Worm (Caenorhabditis elegans) whole organism, dauer: ENCODE data around the gene bcl-7.

Experiments used
- unc-62 ChIP-seq: sonication (generic microtip); optimal IDR thresholded peaks from 2 replicates; lab custom pipeline; 2017; ENCODE audit warnings: missing biosample characterization, missing genetic modification reagents, missing genetic modification characterization

bcl-7 gene

DNA sequence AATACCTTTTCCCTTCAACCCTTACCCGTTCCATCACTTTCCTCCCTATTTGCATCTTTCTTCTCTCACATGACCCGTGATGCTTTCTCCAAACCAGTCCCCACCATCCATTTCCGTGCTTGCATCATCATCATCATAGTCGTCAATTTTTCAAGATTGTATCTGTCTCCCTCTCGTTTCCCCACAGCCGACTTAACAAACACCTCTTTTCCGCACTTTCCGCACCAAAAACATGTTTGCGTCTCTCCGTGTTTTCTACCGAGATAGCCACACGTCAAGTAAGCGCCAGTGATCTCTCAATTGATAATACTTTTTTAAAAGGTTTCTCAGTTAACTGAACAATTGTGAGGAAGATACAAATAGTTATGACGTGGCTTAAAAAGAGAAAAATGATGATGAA is 12.1 kb downstream of the bcl-7 start:
- no peak for TF ChIP-seq unc-62 (GFP tag; lab: Kevin White, UChicago)

DNA sequence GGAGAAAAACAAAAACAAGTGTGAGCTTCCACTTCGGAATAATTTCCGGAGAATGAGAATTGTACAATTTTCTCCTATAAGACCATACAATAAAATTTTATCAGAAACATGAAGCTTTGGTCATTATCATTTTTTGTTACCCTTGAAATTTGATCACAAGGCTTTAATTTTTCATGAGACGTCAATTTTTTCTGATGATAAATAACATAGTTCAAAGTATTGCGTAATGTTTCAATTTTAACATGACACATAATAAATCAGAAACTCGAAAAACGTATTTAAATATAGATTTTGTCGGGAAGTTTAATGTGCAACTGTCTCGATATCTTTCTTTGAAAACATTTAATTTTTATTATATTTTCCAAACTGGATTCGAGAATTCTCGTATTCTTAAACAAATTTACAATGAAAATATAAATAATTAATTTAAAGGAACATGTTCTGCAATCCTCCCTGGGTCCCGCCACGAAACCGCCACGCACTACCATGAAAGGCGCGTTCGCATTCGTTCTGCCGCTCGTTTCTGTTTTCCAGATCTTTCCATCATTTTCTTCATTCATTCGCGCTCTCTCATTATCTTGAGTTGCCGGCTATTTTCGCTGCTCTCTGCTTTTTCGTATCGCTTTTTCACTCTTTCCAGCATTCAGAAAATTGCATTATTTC is 13.0 kb downstream of the bcl-7 start:
- no peak for TF ChIP-seq unc-62 (GFP tag; lab: Kevin White, UChicago)

DNA sequence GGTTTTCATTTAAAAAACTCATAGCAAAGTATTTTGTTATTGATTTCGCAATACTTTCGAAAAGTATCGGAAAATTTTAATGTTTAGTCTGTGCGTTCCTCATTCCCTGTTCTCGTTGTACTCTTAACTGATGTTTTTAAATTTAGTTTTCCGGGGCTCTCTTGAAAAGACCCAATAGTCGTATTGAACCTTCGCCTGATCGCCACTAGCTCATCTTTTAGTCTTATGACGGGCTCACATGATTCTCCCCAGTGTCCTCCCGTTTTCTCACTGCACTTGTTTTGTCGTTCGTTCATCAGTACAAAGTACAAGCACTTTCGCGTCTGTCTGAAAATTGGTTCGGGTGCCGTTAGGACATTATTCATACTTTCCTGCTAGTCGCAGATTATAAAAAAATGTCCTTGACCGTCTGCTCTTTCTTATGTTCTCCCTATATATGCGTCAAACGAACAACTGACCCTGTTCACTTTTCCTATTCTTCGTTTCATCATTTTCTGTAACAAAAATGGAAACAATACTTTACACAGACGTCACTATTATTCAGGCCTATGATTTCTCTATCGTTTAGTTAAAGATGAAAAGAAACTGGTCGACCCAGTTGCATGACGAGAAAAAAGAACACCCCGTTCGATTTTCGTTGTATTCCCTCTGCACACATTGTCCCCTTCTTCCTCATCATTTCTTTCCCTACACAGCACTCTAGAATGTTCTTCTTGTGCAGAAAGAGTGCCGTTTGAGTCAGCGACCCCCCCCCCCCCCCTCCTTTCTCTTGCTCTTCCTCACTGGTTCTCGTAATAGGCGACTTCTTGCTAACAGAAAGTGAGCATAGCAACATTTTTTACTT is 13.8 kb downstream of the bcl-7 start, which contains the start of gene ubq-1:
ubq-1 (plus strand) TSS at position 802 of the 844 bp plus-strand sequence.
- no peak for TF ChIP-seq unc-62 (GFP tag; lab: Kevin White, UChicago)

DNA sequence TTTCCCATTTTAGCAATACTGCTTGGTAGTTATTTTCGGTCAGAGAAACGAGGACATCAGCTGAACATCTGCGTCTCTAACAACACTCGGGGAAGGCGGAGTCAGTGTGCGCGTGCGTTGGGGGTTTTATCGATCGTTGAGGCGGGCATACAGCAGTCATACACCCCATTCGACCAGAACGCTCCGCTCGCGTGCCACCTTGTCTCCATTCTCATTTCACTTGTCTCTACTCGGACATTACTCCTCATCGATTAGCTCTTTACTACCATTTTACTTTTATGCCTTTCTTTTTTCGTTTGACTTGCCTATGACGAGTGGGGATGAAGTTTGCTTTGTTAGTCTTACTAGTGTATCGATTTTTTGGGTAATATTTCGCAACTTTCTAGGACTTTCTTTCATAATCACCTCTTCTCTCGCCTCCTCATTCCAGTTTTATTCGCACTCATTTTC is 14.7 kb downstream of the bcl-7 start:
- no peak for TF ChIP-seq unc-62 (GFP tag; lab: Kevin White, UChicago)

DNA sequence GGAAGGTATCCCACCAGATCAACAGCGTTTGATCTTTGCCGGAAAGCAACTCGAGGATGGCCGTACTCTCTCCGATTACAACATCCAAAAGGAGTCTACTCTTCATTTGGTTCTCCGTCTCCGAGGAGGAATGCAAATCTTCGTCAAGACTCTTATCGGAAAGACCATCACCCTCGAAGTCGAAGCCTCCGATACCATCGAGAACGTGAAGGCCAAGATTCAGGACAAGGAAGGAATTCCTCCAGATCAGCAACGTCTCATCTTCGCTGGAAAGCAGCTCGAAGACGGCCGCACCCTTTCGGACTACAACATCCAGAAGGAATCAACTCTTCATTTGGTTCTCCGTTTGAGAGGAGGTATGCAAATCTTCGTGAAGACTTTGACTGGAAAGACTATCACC is 16.2 kb downstream of the bcl-7 start:
- no peak for TF ChIP-seq unc-62 (GFP tag; lab: Kevin White, UChicago)

DNA sequence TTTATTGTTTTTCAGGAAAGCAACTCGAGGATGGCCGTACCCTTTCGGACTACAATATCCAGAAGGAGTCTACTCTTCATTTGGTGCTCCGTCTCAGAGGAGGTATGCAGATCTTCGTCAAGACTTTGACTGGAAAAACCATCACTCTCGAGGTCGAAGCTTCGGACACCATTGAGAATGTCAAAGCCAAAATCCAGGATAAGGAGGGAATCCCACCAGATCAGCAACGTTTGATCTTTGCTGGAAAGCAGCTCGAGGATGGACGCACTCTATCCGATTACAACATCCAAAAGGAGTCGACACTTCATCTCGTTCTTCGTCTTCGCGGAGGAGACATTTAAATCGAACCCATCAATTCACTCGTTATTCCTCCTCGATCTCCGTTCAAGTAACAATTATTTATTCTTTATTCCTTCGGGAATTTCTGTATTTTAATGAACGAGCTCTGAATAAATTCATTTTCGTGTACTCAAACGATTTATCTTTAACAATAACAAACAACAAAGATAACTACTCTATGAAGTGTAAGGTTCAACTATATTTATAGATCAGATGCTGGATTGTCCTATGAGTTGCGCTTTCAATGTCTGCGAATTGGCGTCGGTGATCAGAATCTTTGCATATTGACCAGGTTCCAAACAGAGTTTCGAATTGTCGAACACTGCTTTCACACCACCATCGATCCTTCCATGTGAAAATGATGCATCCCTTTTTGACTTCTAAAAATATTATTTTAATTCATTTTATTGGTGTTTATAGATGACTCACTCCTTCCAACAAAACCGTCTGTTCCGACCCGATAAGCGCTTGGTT is 17.7 kb downstream of the bcl-7 start:
- TF ChIP-seq unc-62 (GFP tag; lab: Kevin White, UChicago), result no peak

DNA sequence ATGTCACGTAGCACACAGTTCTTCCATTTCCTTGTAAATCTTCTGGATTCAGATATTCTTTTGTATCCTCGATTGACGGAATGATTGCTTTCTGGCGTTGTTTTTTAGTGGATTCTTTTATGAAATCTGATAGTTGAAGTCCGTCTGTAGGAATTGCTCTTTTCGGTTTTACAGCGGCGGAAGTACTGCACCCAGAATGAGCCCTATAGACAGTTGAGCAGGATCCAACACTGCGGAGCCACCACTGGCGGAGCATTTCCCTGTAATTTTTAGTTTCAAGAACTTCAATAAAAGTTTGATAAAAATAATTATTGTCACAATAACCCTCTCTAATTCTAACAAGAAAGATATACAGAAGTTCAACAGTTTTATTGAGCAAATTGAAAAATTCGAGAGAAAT is 20.0 kb downstream of the bcl-7 start, which contains the start of gene F25B5.5:
F25B5.5 (minus strand) TSS at position 260 of the 400 bp plus-strand sequence.
- TF ChIP-seq unc-62 (GFP tag; lab: Kevin White, UChicago), result no peak

DNA sequence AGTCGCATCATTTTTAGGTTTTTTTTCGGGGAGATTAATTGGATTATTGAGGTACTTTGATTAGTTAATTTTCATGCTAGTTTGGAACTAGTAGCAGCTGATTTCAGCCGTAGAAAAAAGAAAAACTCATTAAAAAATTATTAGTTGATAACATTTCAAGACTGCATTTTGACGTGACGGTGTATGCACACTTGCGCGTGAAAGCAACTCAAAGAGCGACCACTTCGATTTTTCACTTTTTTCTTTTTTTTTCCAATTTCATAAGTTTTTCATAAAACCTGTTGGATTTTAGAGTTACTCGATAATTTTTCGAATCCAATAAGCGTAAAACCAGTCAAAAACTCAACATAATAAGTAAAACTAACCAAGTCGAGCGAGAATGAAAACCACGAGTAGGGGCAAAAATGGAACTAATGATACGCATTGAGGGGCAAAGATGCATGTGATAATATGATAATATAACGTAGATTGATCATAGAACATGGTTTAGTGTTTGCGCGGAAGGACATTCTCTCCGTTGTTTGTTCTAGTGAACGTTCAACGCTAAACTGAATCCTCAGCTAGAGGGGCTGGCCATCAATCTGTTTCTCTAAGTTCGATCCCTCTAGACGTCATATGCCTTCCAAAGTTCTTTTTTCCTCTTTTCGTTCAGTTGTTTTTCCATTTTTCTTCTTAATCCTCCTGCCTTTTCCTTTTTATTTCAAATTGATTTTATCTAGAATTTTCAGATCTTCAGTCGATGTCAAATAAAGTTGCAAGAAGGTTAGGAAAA is 22.5 kb downstream of the bcl-7 start, which contains the start of the genes F25B5.6 and F25B5.3:
F25B5.6 (minus strand) TSS at position 572 of the 772 bp plus-strand sequence.
F25B5.3 (plus strand) TSS at position 722 of the 772 bp plus-strand sequence.
- TF ChIP-seq unc-62 (GFP tag; lab: Kevin White, UChicago), result no peak

DNA sequence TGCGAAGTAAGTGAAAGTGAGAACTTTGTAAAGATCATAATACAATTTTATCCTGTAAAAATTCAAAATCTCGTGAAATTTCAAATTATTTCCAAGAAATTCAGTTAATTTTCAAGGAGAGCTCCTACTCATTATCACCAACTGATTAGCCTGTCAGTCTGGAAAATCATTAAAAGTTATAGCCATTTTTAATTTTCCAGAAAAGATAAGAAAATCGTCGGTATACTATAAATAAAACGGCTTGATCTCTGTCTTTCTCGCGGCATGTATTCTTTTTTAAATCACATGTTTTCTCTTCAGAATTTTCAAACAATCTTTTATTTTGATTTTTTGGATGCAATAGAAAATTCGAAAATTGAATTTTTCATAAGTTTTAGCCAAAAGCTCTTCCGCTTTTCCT is 23.1 kb downstream of the bcl-7 start:
- no peak for TF ChIP-seq unc-62 (GFP tag; lab: Kevin White, UChicago)

DNA sequence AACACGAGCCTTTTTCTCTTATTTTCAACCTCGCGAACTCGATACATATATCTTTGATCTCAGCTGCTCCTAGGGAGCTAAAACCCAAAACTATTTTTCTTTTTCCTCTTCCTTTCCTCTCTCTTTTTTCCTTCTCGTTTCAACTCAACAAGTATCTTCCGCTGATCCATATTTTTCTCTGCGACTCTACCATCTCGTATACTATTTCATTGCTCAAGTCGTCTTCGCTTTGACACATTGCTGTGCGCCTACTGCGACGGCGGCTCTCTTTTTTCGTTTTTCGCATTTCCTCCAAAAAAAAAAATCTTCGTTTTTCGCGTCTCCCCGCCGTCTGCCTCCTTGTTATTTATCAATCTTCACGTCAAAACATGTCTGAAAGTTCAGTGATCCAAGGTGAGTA is 23.9 kb downstream of the bcl-7 start:
- no peak for TF ChIP-seq unc-62 (GFP tag; lab: Kevin White, UChicago)

DNA sequence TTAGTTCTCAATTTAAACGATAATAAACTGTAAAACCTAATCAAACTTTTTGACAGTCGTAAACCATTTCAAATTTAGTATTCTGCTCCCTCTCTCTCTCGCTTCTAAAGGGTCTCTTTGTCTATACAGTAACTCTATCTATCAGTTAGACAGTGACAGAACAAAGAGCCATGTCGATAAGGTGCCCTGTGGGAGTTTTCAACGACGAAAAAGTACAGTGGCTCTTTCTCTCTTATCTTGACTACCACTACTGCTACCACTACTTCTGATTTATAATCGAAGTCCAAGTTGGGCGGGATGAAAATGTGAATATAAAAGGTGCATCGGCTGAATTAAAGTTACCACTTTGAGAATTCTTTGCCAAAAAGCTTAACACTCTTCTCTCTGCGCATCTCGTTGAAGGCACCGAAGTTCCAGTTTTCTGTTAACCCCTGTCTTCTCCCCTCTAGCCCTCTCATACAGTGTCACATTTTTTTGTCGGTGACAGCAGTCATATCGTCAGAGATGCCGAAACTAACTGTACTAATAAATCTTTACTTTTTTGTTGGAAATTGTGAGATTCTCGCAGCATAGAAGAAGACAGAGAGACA is 25.0 kb downstream of the bcl-7 start:
- no peak for TF ChIP-seq unc-62 (GFP tag; lab: Kevin White, UChicago)

DNA sequence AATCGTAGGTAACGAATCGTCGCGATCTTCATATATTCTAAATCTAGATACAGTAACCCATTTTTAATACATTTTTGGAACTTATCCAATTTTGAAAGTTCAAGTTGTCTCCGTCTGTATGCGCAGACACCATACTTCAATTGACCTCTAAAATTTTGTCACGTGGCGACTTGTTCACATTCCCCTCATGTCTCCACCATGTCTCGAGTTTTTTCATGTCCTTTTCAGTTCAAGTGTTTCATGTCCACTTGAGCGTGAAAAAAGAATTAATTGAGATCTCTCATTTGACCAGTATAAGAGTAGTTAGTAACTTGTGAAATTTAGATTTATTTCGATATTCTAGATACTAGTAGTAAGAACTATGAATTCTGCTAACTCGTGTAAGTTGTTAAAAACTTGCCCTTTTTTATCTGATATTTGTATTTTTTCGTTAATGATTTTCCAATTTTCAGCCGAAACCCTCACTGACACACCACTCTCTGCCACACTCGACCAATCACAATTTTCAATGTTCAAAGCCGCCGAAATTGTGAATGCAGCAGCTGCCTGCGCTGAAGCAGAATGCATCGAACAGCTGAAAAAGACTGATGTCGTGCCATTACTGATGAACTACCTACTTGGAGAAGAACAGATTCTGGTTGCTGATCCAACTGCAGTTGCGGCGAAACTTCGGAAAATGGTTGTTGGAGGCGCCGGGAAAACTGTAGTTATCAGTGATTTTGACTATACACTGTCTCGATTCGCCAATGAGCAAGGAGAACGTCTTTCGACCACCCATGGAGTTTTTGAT is 25.9 kb downstream of the bcl-7 start:
- TF ChIP-seq unc-62 (GFP tag; lab: Kevin White, UChicago), result no peak

DNA sequence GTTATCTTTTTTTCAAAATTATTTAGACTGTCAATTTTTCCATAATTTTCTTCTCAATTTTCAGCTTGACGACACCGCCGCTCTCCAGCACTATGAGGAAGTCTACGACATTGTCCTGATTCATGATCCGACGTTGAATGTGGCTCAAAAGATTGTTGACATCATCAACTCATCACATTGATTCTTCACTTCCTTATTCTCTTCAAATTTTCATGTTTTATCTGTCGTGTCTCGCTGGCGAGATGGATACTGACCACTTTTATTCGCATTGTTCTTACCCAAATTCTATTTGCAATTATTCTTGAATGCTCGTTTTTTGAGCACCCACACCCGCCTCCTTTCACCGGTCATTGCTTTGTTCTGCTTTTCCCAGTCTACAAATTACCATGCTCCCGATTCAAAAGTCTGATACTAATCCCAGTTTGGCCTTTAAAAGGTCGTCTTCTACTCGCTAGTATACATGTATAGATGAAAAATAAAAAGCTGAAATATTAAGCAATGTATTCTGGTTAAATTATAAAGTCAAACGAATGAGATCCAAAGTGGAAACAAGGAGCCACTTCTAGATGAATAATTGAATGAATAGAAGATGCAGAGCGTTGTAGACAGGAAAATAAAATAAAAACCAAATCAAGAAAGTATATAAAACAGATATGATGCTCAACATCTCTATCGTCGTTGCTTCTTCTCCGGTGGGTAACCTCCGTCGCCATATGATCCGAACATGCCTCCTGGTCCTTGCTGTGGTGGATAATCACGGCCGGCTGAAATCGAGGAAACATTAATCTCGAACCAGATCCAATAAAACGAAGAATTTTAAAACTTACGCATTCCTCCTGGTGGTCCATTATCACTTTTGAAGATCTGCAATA is 27.4 kb downstream of the bcl-7 start:
- TF ChIP-seq unc-62 (GFP tag; lab: Kevin White, UChicago), result no peak
